Fruit fly (Drosophila melanogaster): ENCODE measurements around the gene CG3609.

CG3609 gene

dm6 chr2L:2365077-2365651 lies 9.3 kb downstream of the CG3609 start, which contains the start of the genes Rab5 and Axud1:
Rab5 (minus strand) TSS chr2L:2365273.
Axud1 (plus strand) TSS chr2L:2365345.
- TF ChIP-seq h (GFP tag; optimal IDR thresholded peaks at IDR 0.05) (peak; percentile 17), Jra (GFP tag; optimal IDR thresholded peaks at IDR 0.05) (peak; percentile 45), Hr83 (GFP tag; optimal IDR thresholded peaks at IDR 0.05; ENCODE audit: poor library complexity, severe bottlenecking) (peak; percentile 33), sv (GFP tag; optimal IDR thresholded peaks at IDR 0.05) (no peak), Hr78 (GFP tag; optimal IDR thresholded peaks at IDR 0.05) (no peak), CG32264 (GFP tag; optimal IDR thresholded peaks at IDR 0.05) (no peak), Sp1 (GFP tag; optimal IDR thresholded peaks at IDR 0.05) (no peak), fru (GFP tag; optimal IDR thresholded peaks at IDR 0.05) (peak; percentile 47), N (GFP tag; optimal IDR thresholded peaks at IDR 0.05) (no peak), brk (GFP tag; optimal IDR thresholded peaks at IDR 0.05) (peak; percentile 28)

- peak; percentile 71 for TF ChIP-seq woc (GFP tag; optimal IDR thresholded peaks at IDR 0.05)
- TF ChIP-seq Mio (GFP tag; optimal IDR thresholded peaks at IDR 0.05): no peak
- peak; percentile 32 for TF ChIP-seq Hr83 (GFP tag; optimal IDR thresholded peaks at IDR 0.05; ENCODE audit: poor library complexity, severe bottlenecking)
- peak; percentile 55 for TF ChIP-seq Dif (GFP tag; optimal IDR thresholded peaks at IDR 0.05; ENCODE audit: partially characterized antibody)
- peak; percentile 6 for TF ChIP-seq rgr (GFP tag; optimal IDR thresholded peaks at IDR 0.05)
- no peak for TF ChIP-seq usp (GFP tag; optimal IDR thresholded peaks at IDR 0.05)
- TF ChIP-seq fru (GFP tag; optimal IDR thresholded peaks at IDR 0.05): no peak
- TF ChIP-seq Hr78 (GFP tag; optimal IDR thresholded peaks at IDR 0.05): no peak
- no peak for TF ChIP-seq tai (GFP tag; optimal IDR thresholded peaks at IDR 0.05)
- no peak for TF ChIP-seq sv (GFP tag; optimal IDR thresholded peaks at IDR 0.05)
- no peak for TF ChIP-seq CG32264 (GFP tag; optimal IDR thresholded peaks at IDR 0.05)
- no peak for TF ChIP-seq Abd-B (GFP tag; optimal IDR thresholded peaks at IDR 0.05)
- peak; percentile 23 to 35 for TF ChIP-seq dl (GFP tag; optimal IDR thresholded peaks at IDR 0.05; ENCODE audit: insufficient read depth in 1 of 2, partially characterized antibody in 2 of 2)
Measured at dm6 chr2L:2364200-2364754, 10.2 kb downstream of the CG3609 start.

dm6 chr2L:2363626-2364147 lies 10.7 kb downstream of the CG3609 start:
- TF ChIP-seq ey (GFP tag; optimal IDR thresholded peaks at IDR 0.05) (peak; percentile 91), Rel (GFP tag; optimal IDR thresholded peaks at IDR 0.05) (peak; percentile 94), Rel (tag; optimal IDR thresholded peaks at IDR 0.05) (peak; percentile 84), fru (GFP tag; optimal IDR thresholded peaks at IDR 0.05) (peak; percentile 93), Dif (GFP tag; optimal IDR thresholded peaks at IDR 0.05; ENCODE audit: partially characterized antibody) (no peak), Hr78 (GFP tag; optimal IDR thresholded peaks at IDR 0.05) (no peak), N (GFP tag; optimal IDR thresholded peaks at IDR 0.05) (no peak), Vsx2 (GFP tag; optimal IDR thresholded peaks at IDR 0.05; ENCODE audit: partially characterized antibody) (no peak), woc (GFP tag; optimal IDR thresholded peaks at IDR 0.05) (peak; percentile 78), Jra (GFP tag; optimal IDR thresholded peaks at IDR 0.05) (no peak), pan (optimal IDR thresholded peaks at IDR 0.05) (no peak), CG32264 (GFP tag; optimal IDR thresholded peaks at IDR 0.05) (peak; percentile 65), Dfd (GFP tag; optimal IDR thresholded peaks at IDR 0.05) (no peak), rgr (GFP tag; optimal IDR thresholded peaks at IDR 0.05) (peak; percentile 96), GATAd (GFP tag; optimal IDR thresholded peaks at IDR 0.05) (no peak), dmrt93B (GFP tag; optimal IDR thresholded peaks at IDR 0.05) (peak; percentile 91), Mio (GFP tag; optimal IDR thresholded peaks at IDR 0.05) (no peak), tai (GFP tag; optimal IDR thresholded peaks at IDR 0.05) (no peak), lola (GFP tag; optimal IDR thresholded peaks at IDR 0.05) (no peak), Hr83 (GFP tag; optimal IDR thresholded peaks at IDR 0.05; ENCODE audit: poor library complexity, severe bottlenecking) (peak; percentile 51), h (GFP tag; optimal IDR thresholded peaks at IDR 0.05) (peak; percentile 96), brk (GFP tag; optimal IDR thresholded peaks at IDR 0.05) (peak; percentile 93), OdsH (GFP tag; optimal IDR thresholded peaks at IDR 0.05) (peak; percentile 92), psq (GFP tag; optimal IDR thresholded peaks at IDR 0.05) (peak; percentile 89), Abd-B (GFP tag; optimal IDR thresholded peaks at IDR 0.05) (no peak), jim (GFP tag; optimal IDR thresholded peaks at IDR 0.05) (no peak), Sp1 (GFP tag; optimal IDR thresholded peaks at IDR 0.05) (peak; percentile 97), HLH106 (tag; optimal IDR thresholded peaks at IDR 0.05) (peak; percentile 97), Hnf4 (GFP tag; optimal IDR thresholded peaks at IDR 0.05) (peak; percentile 82), foxo (GFP tag; optimal IDR thresholded peaks at IDR 0.05) (peak in 1 of 2 experiments; percentile 95), br (GFP tag; optimal IDR thresholded peaks at IDR 0.05) (peak; percentile 84), dl (GFP tag; optimal IDR thresholded peaks at IDR 0.05; ENCODE audit: insufficient read depth in 1 of 2, partially characterized antibody in 2 of 2) (no peak), CrebA (GFP tag; optimal IDR thresholded peaks at IDR 0.05; ENCODE audit: borderline replicate concordance) (no peak), usp (GFP tag; optimal IDR thresholded peaks at IDR 0.05) (no peak), Myc (optimal IDR thresholded peaks at IDR 0.05) (no peak), sv (GFP tag; optimal IDR thresholded peaks at IDR 0.05) (peak; percentile 85), sage (GFP tag; optimal IDR thresholded peaks at IDR 0.05) (peak; percentile 96), dsf (GFP tag; optimal IDR thresholded peaks at IDR 0.05; ENCODE audit: borderline replicate concordance) (peak; percentile 41), CG9705 (GFP tag; optimal IDR thresholded peaks at IDR 0.05) (peak; percentile 88)
